Worm (Caenorhabditis elegans) whole organism, young adult: ENCODE results near the gene F16G10.11.

Experiments
- B0261.1 ChIP-seq: sonication (generic microtip); optimal IDR thresholded peaks from 2 replicates; lab custom pipeline; 2016; ENCODE audit warnings: mild to moderate bottlenecking, missing genetic modification characterization, moderate library complexity, missing compliant biosample characterization
- D2030.7 ChIP-seq: fragments of 200-800 bp; sonication (Bioruptor generic); IDR thresholded peaks from 2 replicates; pipeline ENCODE4 v1.3.6; 2022; ENCODE audit warnings: missing genetic modification reagents, missing genetic modification characterization, missing compliant biosample characterization
- F23B12.7 ChIP-seq: sonication (generic microtip); optimal IDR thresholded peaks from 2 replicates; lab custom pipeline; 2017; ENCODE audit warnings: missing genetic modification characterization, mild to moderate bottlenecking, missing compliant biosample characterization, antibody characterized with exemption, moderate library complexity; ENCODE audit not compliant: insufficient read depth
- F37B4.10 ChIP-seq: fragments of 200-800 bp; sonication (Bioruptor generic); IDR thresholded peaks from 2 replicates; pipeline ENCODE4 v1.3.6; 2022; ENCODE audit warnings: missing genetic modification characterization, missing compliant biosample characterization
- F52B5.7 ChIP-seq: sonication (generic microtip); optimal IDR thresholded peaks from 2 replicates; lab custom pipeline; 2016; ENCODE audit warnings: mild to moderate bottlenecking, missing genetic modification characterization, missing compliant biosample characterization
- F57A8.1 ChIP-seq: fragments of 200-800 bp; sonication (Bioruptor generic); optimal IDR thresholded peaks from 2 replicates; lab custom pipeline; 2018; ENCODE audit warnings: mild to moderate bottlenecking, missing genetic modification characterization, moderate library complexity, missing compliant biosample characterization
- T07F8.4 ChIP-seq: sonication (generic microtip); optimal IDR thresholded peaks from 2 replicates; lab custom pipeline; 2016; ENCODE audit warnings: mild to moderate bottlenecking, missing genetic modification characterization, moderate library complexity, missing compliant biosample characterization
- T26A5.8 ChIP-seq: sonication (generic microtip); optimal IDR thresholded peaks from 2 replicates; lab custom pipeline; 2016; ENCODE audit warnings: missing genetic modification characterization, missing compliant biosample characterization
- Y67H2A.10 ChIP-seq: fragments of 200-800 bp; sonication (Bioruptor generic); conservative IDR thresholded peaks from 2 replicates; pipeline ENCODE4 v1.3.6; 2022; ENCODE audit warnings: missing genetic modification reagents, missing genetic modification characterization, missing compliant biosample characterization
- ZK185.1 ChIP-seq: sonication (generic microtip); optimal IDR thresholded peaks from 2 replicates; lab custom pipeline; 2016; ENCODE audit warnings: mild to moderate bottlenecking, missing genetic modification characterization, missing compliant biosample characterization; ENCODE audit not compliant: poor library complexity, severe bottlenecking
- akir-1 ChIP-seq: fragments of 200-800 bp; sonication (Bioruptor generic); optimal IDR thresholded peaks from 2 replicates; lab custom pipeline; 2018; ENCODE audit warnings: mild to moderate bottlenecking, missing genetic modification characterization, moderate library complexity, missing compliant biosample characterization
- atf-7 ChIP-seq: sonication (generic microtip); optimal IDR thresholded peaks from 2 replicates; lab custom pipeline; 2017; ENCODE audit warnings: mild to moderate bottlenecking, missing genetic modification characterization, missing compliant biosample characterization
- attf-3 ChIP-seq: fragments of 200-800 bp; sonication (Bioruptor generic); conservative IDR thresholded peaks from 2 replicates; pipeline ENCODE4 v1.3.6; 2022; ENCODE audit warnings: missing genetic modification reagents, missing genetic modification characterization, missing compliant biosample characterization
- attf-5 ChIP-seq: fragments of 200-800 bp; sonication (Bioruptor generic); optimal IDR thresholded peaks from 2 replicates; lab custom pipeline; 2018; ENCODE audit warnings: mild to moderate bottlenecking, missing genetic modification characterization, missing compliant biosample characterization
- bed-2 ChIP-seq: fragments of 200-800 bp; sonication (Bioruptor generic); IDR thresholded peaks from 2 replicates; pipeline ENCODE4 v1.3.6; 2022; ENCODE audit warnings: missing genetic modification reagents, missing genetic modification characterization, missing compliant biosample characterization
- cebp-2 ChIP-seq: fragments of 200-800 bp; sonication (Bioruptor generic); IDR thresholded peaks from 2 replicates; pipeline ENCODE4 v1.3.6; 2022; ENCODE audit warnings: missing genetic modification characterization, missing compliant biosample characterization
- ceh-58 ChIP-seq: fragments of 200-800 bp; sonication (Bioruptor generic); IDR thresholded peaks from 2 replicates; pipeline ENCODE4 v1.3.6; 2022; ENCODE audit warnings: missing genetic modification characterization, missing compliant biosample characterization
- chd-7 ChIP-seq: sonication (generic microtip); optimal IDR thresholded peaks from 2 replicates; lab custom pipeline; 2016; ENCODE audit warnings: mild to moderate bottlenecking, missing genetic modification characterization, moderate library complexity, missing compliant biosample characterization
- die-1 ChIP-seq: sonication (generic microtip); optimal IDR thresholded peaks from 2 replicates; lab custom pipeline; 2016; ENCODE audit warnings: missing genotype, mild to moderate bottlenecking, missing genetic modification characterization, missing compliant biosample characterization
- egl-44 ChIP-seq: fragments of 200-800 bp; sonication (Bioruptor generic); IDR thresholded peaks from 2 replicates; pipeline ENCODE4 v1.3.6; 2022; ENCODE audit warnings: missing genetic modification reagents, missing genetic modification characterization, missing compliant biosample characterization
- egrh-3 ChIP-seq: fragments of 200-800 bp; sonication (Bioruptor generic); IDR thresholded peaks from 2 replicates; pipeline ENCODE4 v1.3.6; 2022; ENCODE audit warnings: missing genetic modification reagents, missing genetic modification characterization, missing compliant biosample characterization
- hrde-1 ChIP-seq: sonication (generic microtip); optimal IDR thresholded peaks from 2 replicates; lab custom pipeline; 2016; ENCODE audit warnings: missing genetic modification characterization, mild to moderate bottlenecking, missing compliant biosample characterization, moderate library complexity, missing genotype, missing genetic modification reagents, borderline replicate concordance
- lag-1 ChIP-seq: fragments of 200-800 bp; sonication (Bioruptor generic); IDR thresholded peaks from 2 replicates; pipeline ENCODE4 v1.3.6; 2022; ENCODE audit warnings: missing genetic modification reagents, missing genetic modification characterization, missing compliant biosample characterization
- let-607 ChIP-seq, 2 experiments: fragments of 200-800 bp in 1 of 2; sonication (Bioruptor generic) in 1 of 2; sonication (generic microtip) in 1 of 2; optimal IDR thresholded peaks; 2 replicates each; lab custom pipeline; 2016 to 2018; ENCODE audit warnings: mild to moderate bottlenecking in 2 of 2, missing compliant biosample characterization in 2 of 2, missing genetic modification characterization in 2 of 2, moderate library complexity in 2 of 2, missing genotype in 1 of 2
- lin-54 ChIP-seq: fragments of 200-800 bp; sonication (Bioruptor generic); optimal IDR thresholded peaks from 2 replicates; lab custom pipeline; 2018; ENCODE audit warnings: mild to moderate bottlenecking, missing genetic modification characterization, missing compliant biosample characterization
- lir-1 ChIP-seq: fragments of 200-800 bp; sonication (Bioruptor generic); conservative IDR thresholded peaks from 2 replicates; pipeline ENCODE4 v1.3.6; 2022; ENCODE audit warnings: missing genetic modification reagents, missing genetic modification characterization, missing compliant biosample characterization
- madf-10 ChIP-seq: sonication (generic microtip); optimal IDR thresholded peaks from 2 replicates; lab custom pipeline; 2016; ENCODE audit warnings: mild to moderate bottlenecking, missing genetic modification characterization, missing compliant biosample characterization
- madf-3 ChIP-seq: fragments of 200-800 bp; sonication (Bioruptor generic); IDR thresholded peaks from 2 replicates; pipeline ENCODE4 v1.3.6; 2022; ENCODE audit warnings: missing genetic modification reagents, missing genetic modification characterization, missing compliant biosample characterization
- mel-28 ChIP-seq: sonication (generic microtip); optimal IDR thresholded peaks from 2 replicates; lab custom pipeline; 2016; ENCODE audit warnings: borderline replicate concordance, mild to moderate bottlenecking, missing genetic modification characterization, missing compliant biosample characterization
- nfya-2 ChIP-seq: fragments of 200-800 bp; sonication (Bioruptor generic); IDR thresholded peaks from 2 replicates; pipeline ENCODE4 v1.3.6; 2022; ENCODE audit warnings: missing genetic modification reagents, missing genetic modification characterization, missing compliant biosample characterization
- rec-8 ChIP-seq, 2 experiments: sonication (generic microtip); optimal IDR thresholded peaks; 2 replicates each; lab custom pipeline; 2016; ENCODE audit warnings: mild to moderate bottlenecking in 2 of 2, missing genetic modification characterization in 2 of 2, missing genetic modification reagents in 2 of 2, missing genotype in 2 of 2, missing biosample characterization in 1 of 2, missing compliant biosample characterization in 1 of 2, moderate library complexity in 1 of 2
- sea-2 ChIP-seq: fragments of 200-800 bp; sonication (Bioruptor generic); IDR thresholded peaks from 2 replicates; pipeline ENCODE4 v1.3.6; 2022; ENCODE audit warnings: missing genetic modification characterization, missing compliant biosample characterization
- snpc-3.4 ChIP-seq: sonication (generic microtip); optimal IDR thresholded peaks from 2 replicates; lab custom pipeline; 2017; ENCODE audit warnings: missing genetic modification characterization, mild to moderate bottlenecking, missing compliant biosample characterization, antibody characterized with exemption, moderate library complexity, missing genotype, missing genetic modification reagents
- snpc-4 ChIP-seq, 5 experiments: fragments of 150-350 bp in 1 of 5; sonication (generic microtip) in 4 of 5; optimal IDR thresholded peaks; 2 replicates each; lab custom pipeline; 2014 to 2018; ENCODE audit warnings: missing genetic modification characterization in 5 of 5, missing biosample characterization in 3 of 5, antibody characterized with exemption in 2 of 5, mild to moderate bottlenecking in 2 of 5, missing compliant biosample characterization in 2 of 5, missing genotype in 2 of 5, moderate library complexity in 2 of 5, missing genetic modification reagents in 1 of 5
- tbp1 ChIP-seq: fragments of 200-800 bp; sonication (Bioruptor generic); optimal IDR thresholded peaks from 2 replicates; lab custom pipeline; 2018; ENCODE audit warnings: mild to moderate bottlenecking, missing genetic modification characterization, missing compliant biosample characterization
- unc-130 ChIP-seq: sonication (generic microtip); optimal IDR thresholded peaks from 2 replicates; lab custom pipeline; 2016; ENCODE audit warnings: missing genetic modification reagents, missing genetic modification characterization, missing compliant biosample characterization
- zfh-2 ChIP-seq: fragments of 200-800 bp; sonication (Bioruptor generic); conservative IDR thresholded peaks from 2 replicates; pipeline ENCODE4 v1.3.6; 2022; ENCODE audit warnings: missing genetic modification reagents, missing genetic modification characterization, missing compliant biosample characterization
- zim-3 ChIP-seq: sonication (generic microtip); optimal IDR thresholded peaks from 2 replicates; lab custom pipeline; 2017; ENCODE audit warnings: mild to moderate bottlenecking, missing genetic modification characterization, moderate library complexity, missing compliant biosample characterization
- ztf-28 ChIP-seq: fragments of 200-800 bp; sonication (Bioruptor generic); IDR thresholded peaks from 2 replicates; pipeline ENCODE4 v1.3.6; 2022; ENCODE audit warnings: missing genetic modification reagents, missing genetic modification characterization, missing compliant biosample characterization
- ztf-3 ChIP-seq: fragments of 200-800 bp; sonication (Bioruptor generic); optimal IDR thresholded peaks from 2 replicates; lab custom pipeline; 2018; ENCODE audit warnings: mild to moderate bottlenecking, missing genetic modification characterization, missing compliant biosample characterization

The F16G10.11 gene

ce11 chrII:2420685-2421084, 27.0 kb upstream of the F16G10.11 start:
- TF ChIP-seq zfh-2 (GFP tag; lab: Robert Waterston, UW) (no peak), ztf-28 (GFP tag; lab: Robert Waterston, UW) (no peak), T07F8.4 (tag; lab: Kevin White, UChicago) (no peak), lir-1 (GFP tag; lab: Robert Waterston, UW) (no peak), egl-44 (GFP tag; lab: Robert Waterston, UW) (no peak), unc-130 (GFP tag; lab: Kevin White, UChicago) (no peak), B0261.1 (tag; lab: Kevin White, UChicago) (no peak), mel-28 (tag; lab: Kevin White, UChicago) (no peak), Y67H2A.10 (no peak), atf-7 (tag; lab: Kevin White, UChicago) (no peak)

ce11 chrII:2418836-2419235, 25.1 kb upstream of the F16G10.11 start, which contains the start of gene fbxc-20:
fbxc-20 (plus strand) TSS chrII:2419136.
- TF ChIP-seq let-607 (tag; optimal IDR thresholded peaks at IDR 0.05; lab: Kevin White, UChicago) (no peak), F52B5.7 (no peak), F23B12.7 (tag; lab: Kevin White, UChicago) (no peak), T26A5.8 (tag; lab: Kevin White, UChicago) (no peak), bed-2 (GFP tag; lab: Robert Waterston, UW) (no peak), attf-3 (GFP tag; lab: Robert Waterston, UW) (no peak), sea-2 (GFP tag; lab: Robert Waterston, UW) (no peak), akir-1 (GFP tag; lab: Kevin White, UChicago) (no peak), D2030.7 (GFP tag; lab: Robert Waterston, UW) (no peak), ZK185.1 (no peak), F37B4.10 (GFP tag; lab: Robert Waterston, UW) (no peak), madf-10 (tag; lab: Kevin White, UChicago) (no peak), madf-3 (GFP tag; lab: Robert Waterston, UW) (no peak), lin-54 (GFP tag; lab: Kevin White, UChicago) (no peak), chd-7 (no peak), ceh-58 (no peak), tbp1 (GFP tag; lab: Kevin White, UChicago) (no peak)

- TF ChIP-seq lag-1 (GFP tag; lab: Robert Waterston, UW) (no peak), snpc-3.4 (tag; lab: Kevin White, UChicago) (no peak), ztf-3 (no peak), nfya-2 (GFP tag; lab: Robert Waterston, UW) (no peak), F52B5.7 (no peak), hrde-1 (tag; lab: Kevin White, UChicago) (no peak), die-1 (no peak), attf-5 (GFP tag; lab: Kevin White, UChicago) (no peak), B0261.1 (tag; lab: Kevin White, UChicago) (no peak), cebp-2 (GFP tag; lab: Robert Waterston, UW) (no peak), zim-3 (tag; lab: Kevin White, UChicago) (no peak), madf-10 (tag; lab: Kevin White, UChicago) (no peak), egrh-3 (GFP tag; lab: Robert Waterston, UW) (no peak), F57A8.1 (GFP tag; lab: Kevin White, UChicago) (no peak), snpc-4 (GFP tag; optimal IDR thresholded peaks at IDR 0.05; lab: Kevin White, UChicago) (no peak), snpc-4 (tag; optimal IDR thresholded peaks at IDR 0.05; lab: Kevin White, UChicago) (no peak), rec-8 (tag; optimal IDR thresholded peaks at IDR 0.05; lab: Kevin White, UChicago) (no peak)
Observed at ce11 chrII:2417889-2418288, 24.2 kb upstream of the F16G10.11 start, which contains the start of the genes F42G2.5 and F42G2.7. F42G2.5 (minus strand) TSS chrII:2417989. F42G2.7 (plus strand) TSS chrII:2418158.
